Fruit fly (Drosophila melanogaster) whole organism, embryonic: ENCODE data around the gene CG14431.

Experiments used
- Awh ChIP-seq: fragments of 200-800 bp; sonication (Bioruptor generic); IDR thresholded peaks from 2 replicates; pipeline ENCODE4, ENCODE4 v1.3.6; 2022; ENCODE audit warnings: missing biosample characterization, missing genetic modification characterization
- CG10959 ChIP-seq: fragments of 200-800 bp; sonication (Bioruptor generic); IDR thresholded peaks from 2 replicates; pipeline ENCODE4 v1.3.6; 2022; ENCODE audit warnings: missing biosample characterization, missing genetic modification characterization
- CG11085 ChIP-seq: fragments of 200-800 bp; sonication (Bioruptor generic); IDR thresholded peaks from 2 replicates; pipeline ENCODE4 v1.3.6; 2022; ENCODE audit warnings: missing biosample characterization, missing genetic modification characterization
- CG11093 ChIP-seq: fragments of 200-800 bp; sonication (Bioruptor generic); IDR thresholded peaks from 3 replicates; pipeline ENCODE4 v1.3.6; 2022; ENCODE audit warnings: missing biosample characterization, missing genetic modification characterization
- CG11456 ChIP-seq: fragments of 200-800 bp; sonication (Bioruptor generic); IDR thresholded peaks from 3 replicates; pipeline ENCODE4 v1.3.6; 2022; ENCODE audit warnings: missing biosample characterization, missing genetic modification characterization
- CG13123 ChIP-seq: fragments of 200-800 bp; sonication (Bioruptor generic); optimal IDR thresholded peaks from 2 replicates; lab custom pipeline; 2016; ENCODE audit warnings: missing biosample characterization, missing genetic modification characterization
- CG13296 ChIP-seq: fragments of 200-800 bp; sonication (Bioruptor generic); optimal IDR thresholded peaks from 3 replicates; lab custom pipeline; 2018; ENCODE audit warnings: missing biosample characterization, mild to moderate bottlenecking, missing genetic modification characterization
- CG16779 ChIP-seq: fragments of 200-800 bp; sonication (Bioruptor generic); IDR thresholded peaks from 2 replicates; pipeline ENCODE4 v1.3.6; 2022; ENCODE audit warnings: missing biosample characterization, missing genetic modification characterization
- CG18011 ChIP-seq: fragments of 200-800 bp; sonication (Bioruptor generic); optimal IDR thresholded peaks from 2 replicates; lab custom pipeline; 2017; ENCODE audit warnings: missing biosample characterization, missing genetic modification characterization, mild to moderate bottlenecking, moderate library complexity, missing genotype
- CG31365 ChIP-seq: fragments of 200-800 bp; sonication (Bioruptor generic); optimal IDR thresholded peaks from 2 replicates; lab custom pipeline; 2018; ENCODE audit warnings: missing biosample characterization, mild to moderate bottlenecking, missing genetic modification characterization
- CG3163 ChIP-seq: fragments of 200-800 bp; sonication (Bioruptor generic); optimal IDR thresholded peaks from 3 replicates; lab custom pipeline; 2016; ENCODE audit warnings: missing biosample characterization, missing genetic modification characterization
- CG4424 ChIP-seq: fragments of 200-800 bp; sonication (Bioruptor generic); optimal IDR thresholded peaks from 3 replicates; lab custom pipeline; 2016; ENCODE audit warnings: missing biosample characterization, missing genetic modification characterization
- CG6175 ChIP-seq: fragments of 200-800 bp; sonication (Bioruptor generic); IDR thresholded peaks from 3 replicates; pipeline ENCODE4 v1.3.6; 2022; ENCODE audit warnings: missing biosample characterization, missing genetic modification characterization
- CG6791 ChIP-seq: fragments of 200-800 bp; sonication (Bioruptor generic); IDR thresholded peaks from 3 replicates; pipeline ENCODE4 v1.3.6; 2022; ENCODE audit warnings: missing biosample characterization, missing genetic modification characterization; ENCODE audit not compliant: partially characterized antibody
- CG8765 ChIP-seq: fragments of 200-800 bp; sonication (Bioruptor generic); IDR thresholded peaks from 2 replicates; pipeline ENCODE4 v1.3.6; 2022; ENCODE audit warnings: missing biosample characterization, missing genetic modification characterization
- CG9876 ChIP-seq: fragments of 200-800 bp; sonication (Bioruptor generic); optimal IDR thresholded peaks from 2 replicates; lab custom pipeline; 2016; ENCODE audit warnings: missing biosample characterization, missing genetic modification characterization
- CG9932 ChIP-seq: fragments of 200-800 bp; sonication (Bioruptor generic); IDR thresholded peaks from 2 replicates; pipeline ENCODE4 v1.3.6; 2022; ENCODE audit warnings: missing biosample characterization, missing genetic modification characterization
- CHES-1-like ChIP-seq: fragments of 200-800 bp; sonication (Bioruptor generic); optimal IDR thresholded peaks from 2 replicates; lab custom pipeline; 2016; ENCODE audit warnings: missing biosample characterization, missing genetic modification characterization
- D ChIP-seq, 2 experiments: fragments of 200-800 bp in 1 of 2; fragments of >200 bp in 1 of 2; sonication (Bioruptor generic) in 1 of 2; optimal IDR thresholded peaks; 2 replicates in 1 of 2; 3 replicates in 1 of 2; lab custom pipeline; 2017; ENCODE audit warnings: mild to moderate bottlenecking in 1 of 2, missing biosample characterization in 1 of 2, missing genetic modification characterization in 1 of 2, missing genetic modification reagents in 1 of 2
- Dip3 ChIP-seq: fragments of 200-800 bp; sonication (Bioruptor generic); optimal IDR thresholded peaks from 3 replicates; lab custom pipeline; 2016; ENCODE audit warnings: missing biosample characterization, missing genetic modification characterization
- ERR ChIP-seq: fragments of 200-800 bp; sonication (Bioruptor generic); optimal IDR thresholded peaks from 2 replicates; lab custom pipeline; 2016; ENCODE audit warnings: missing biosample characterization, missing genetic modification characterization
- HLHmδ ChIP-seq: fragments of 200-800 bp; sonication (Bioruptor generic); optimal IDR thresholded peaks from 2 replicates; lab custom pipeline; 2018; ENCODE audit warnings: missing biosample characterization, mild to moderate bottlenecking, missing genetic modification characterization, moderate library complexity
- Hmr ChIP-seq: fragments of 200-800 bp; sonication (Bioruptor generic); optimal IDR thresholded peaks from 3 replicates; lab custom pipeline; 2017; ENCODE audit warnings: mild to moderate bottlenecking, missing biosample characterization, missing genetic modification reagents, missing genetic modification characterization
- Hr39 ChIP-seq: fragments of >200 bp; optimal IDR thresholded peaks from 2 replicates; lab custom pipeline; 2017
- NC2β ChIP-seq: fragments of 200-800 bp; sonication (Bioruptor generic); optimal IDR thresholded peaks from 2 replicates; lab custom pipeline; 2016; ENCODE audit warnings: missing biosample characterization, missing genetic modification characterization
- Poxn ChIP-seq: fragments of 200-800 bp; sonication (Bioruptor generic); IDR thresholded peaks from 2 replicates; pipeline ENCODE4 v1.3.6; 2022; ENCODE audit warnings: missing biosample characterization, missing genetic modification characterization
- Sry-β ChIP-seq: fragments of 200-800 bp; sonication (Bioruptor generic); optimal IDR thresholded peaks from 2 replicates; lab custom pipeline; 2018; ENCODE audit warnings: missing biosample characterization, mild to moderate bottlenecking, missing genetic modification characterization, moderate library complexity
- Ssrp ChIP-seq: fragments of 200-800 bp; sonication (Bioruptor generic); optimal IDR thresholded peaks from 2 replicates; lab custom pipeline; 2018; ENCODE audit warnings: missing biosample characterization, mild to moderate bottlenecking, missing genetic modification characterization, moderate library complexity
- Trl ChIP-seq, 3 experiments: fragments of >200 bp in 2 of 3; fragments of 200-800 bp in 1 of 3; sonication (Bioruptor generic) in 1 of 3; optimal IDR thresholded peaks; 2 replicates in 1 of 3; 3 replicates in 2 of 3; lab custom pipeline; 2016 to 2017; ENCODE audit warnings: missing biosample characterization in 1 of 3, missing genetic modification characterization in 1 of 3
- YL-1 ChIP-seq: fragments of 200-800 bp; sonication (Bioruptor generic); optimal IDR thresholded peaks from 3 replicates; lab custom pipeline; 2017; ENCODE audit warnings: missing biosample characterization, mild to moderate bottlenecking, missing genetic modification characterization
- abd-A ChIP-seq: fragments of 200-800 bp; sonication (Bioruptor generic); optimal IDR thresholded peaks from 3 replicates; lab custom pipeline; 2019; ENCODE audit warnings: missing biosample characterization, mild to moderate bottlenecking, missing genetic modification characterization, moderate library complexity
- al ChIP-seq: fragments of 200-800 bp; sonication (Bioruptor generic); IDR thresholded peaks from 2 replicates; pipeline ENCODE4 v1.3.6; 2022; ENCODE audit warnings: missing biosample characterization, missing genetic modification characterization
- bbx ChIP-seq: fragments of 200-800 bp; sonication (Bioruptor generic); IDR thresholded peaks from 2 replicates; pipeline ENCODE4 v1.3.6; 2022; ENCODE audit warnings: missing biosample characterization, missing genetic modification characterization; ENCODE audit not compliant: partially characterized antibody
- bcd ChIP-seq: fragments of 200-800 bp; sonication (Bioruptor generic); optimal IDR thresholded peaks from 2 replicates; lab custom pipeline; 2017; ENCODE audit warnings: missing biosample characterization, mild to moderate bottlenecking, missing genetic modification characterization
- dati ChIP-seq: fragments of 200-800 bp; sonication (Bioruptor generic); IDR thresholded peaks from 2 replicates; pipeline ENCODE4 v1.3.6; 2022; ENCODE audit warnings: missing biosample characterization, missing genetic modification characterization
- dmrt99B ChIP-seq: fragments of 200-800 bp; sonication (Bioruptor generic); optimal IDR thresholded peaks from 2 replicates; lab custom pipeline; 2018; ENCODE audit warnings: missing biosample characterization, mild to moderate bottlenecking, missing genetic modification characterization, moderate library complexity
- hkb ChIP-seq, 2 experiments: fragments of 200-800 bp in 1 of 2; fragments of >200 bp in 1 of 2; sonication (Bioruptor generic) in 1 of 2; IDR thresholded peaks in 1 of 2; optimal IDR thresholded peaks in 1 of 2; 2 replicates each; pipeline versions ENCODE4 v1.3.6 to Lab custom; 2017 to 2022; ENCODE audit warnings: missing biosample characterization in 1 of 2, missing genetic modification characterization in 1 of 2
- hth ChIP-seq: fragments of >200 bp; optimal IDR thresholded peaks from 2 replicates; lab custom pipeline; 2017; ENCODE audit warnings: inconsistent platforms
- insv ChIP-seq, 2 experiments: fragments of 200-800 bp; sonication (Bioruptor generic); optimal IDR thresholded peaks; 3 replicates each; lab custom pipeline; 2016 to 2018; ENCODE audit warnings: missing biosample characterization in 2 of 2, missing genetic modification characterization in 2 of 2
- klu ChIP-seq: fragments of 200-800 bp; sonication (Bioruptor generic); IDR thresholded peaks from 2 replicates; pipeline ENCODE4 v1.3.6; 2022; ENCODE audit warnings: missing biosample characterization, missing genetic modification characterization
- kni ChIP-seq: fragments of 200-800 bp; sonication (Bioruptor generic); optimal IDR thresholded peaks from 3 replicates; lab custom pipeline; 2017; ENCODE audit warnings: mild to moderate bottlenecking, missing biosample characterization, missing genetic modification reagents, missing genetic modification characterization
- lola ChIP-seq, 3 experiments: fragments of >200 bp in 2 of 3; fragments of 200-800 bp in 1 of 3; sonication (Bioruptor generic) in 1 of 3; optimal IDR thresholded peaks; 2 replicates each; lab custom pipeline; 2017 to 2019; ENCODE audit warnings: missing biosample characterization in 3 of 3, missing genetic modification characterization in 3 of 3, mild to moderate bottlenecking in 1 of 3, moderate library complexity in 1 of 3
- maf-S ChIP-seq: fragments of 200-800 bp; sonication (Bioruptor generic); optimal IDR thresholded peaks from 2 replicates; lab custom pipeline; 2016; ENCODE audit warnings: missing biosample characterization, missing genetic modification characterization
- oc ChIP-seq: fragments of 200-800 bp; sonication (Bioruptor generic); optimal IDR thresholded peaks from 2 replicates; lab custom pipeline; 2018; ENCODE audit warnings: missing biosample characterization, mild to moderate bottlenecking, missing genetic modification characterization, moderate library complexity
- otp ChIP-seq: fragments of 200-800 bp; sonication (Bioruptor generic); IDR thresholded peaks from 3 replicates; pipeline ENCODE4, ENCODE4 v1.3.6; 2022; ENCODE audit warnings: missing biosample characterization, missing genetic modification characterization
- phol ChIP-seq: fragments of 200-800 bp; sonication (Bioruptor generic); optimal IDR thresholded peaks from 3 replicates; lab custom pipeline; 2018; ENCODE audit warnings: missing biosample characterization, mild to moderate bottlenecking, missing genetic modification characterization, moderate library complexity
- rib ChIP-seq: fragments of 200-800 bp; sonication (Bioruptor generic); IDR thresholded peaks from 2 replicates; pipeline ENCODE4 v1.3.6; 2022; ENCODE audit warnings: missing biosample characterization, missing genetic modification characterization
- sob ChIP-seq: fragments of 200-800 bp; sonication (Bioruptor generic); IDR thresholded peaks from 2 replicates; pipeline ENCODE4 v1.3.6; 2022; ENCODE audit warnings: missing biosample characterization, missing genetic modification characterization
- tio ChIP-seq: fragments of 200-800 bp; sonication (Bioruptor generic); optimal IDR thresholded peaks from 2 replicates; lab custom pipeline; 2017; ENCODE audit warnings: missing biosample characterization, missing genetic modification characterization, inconsistent platforms
- trh ChIP-seq: fragments of 200-800 bp; sonication (Bioruptor generic); optimal IDR thresholded peaks from 2 replicates; lab custom pipeline; 2016; ENCODE audit warnings: missing biosample characterization, missing genetic modification characterization

The CG14431 gene

DNA sequence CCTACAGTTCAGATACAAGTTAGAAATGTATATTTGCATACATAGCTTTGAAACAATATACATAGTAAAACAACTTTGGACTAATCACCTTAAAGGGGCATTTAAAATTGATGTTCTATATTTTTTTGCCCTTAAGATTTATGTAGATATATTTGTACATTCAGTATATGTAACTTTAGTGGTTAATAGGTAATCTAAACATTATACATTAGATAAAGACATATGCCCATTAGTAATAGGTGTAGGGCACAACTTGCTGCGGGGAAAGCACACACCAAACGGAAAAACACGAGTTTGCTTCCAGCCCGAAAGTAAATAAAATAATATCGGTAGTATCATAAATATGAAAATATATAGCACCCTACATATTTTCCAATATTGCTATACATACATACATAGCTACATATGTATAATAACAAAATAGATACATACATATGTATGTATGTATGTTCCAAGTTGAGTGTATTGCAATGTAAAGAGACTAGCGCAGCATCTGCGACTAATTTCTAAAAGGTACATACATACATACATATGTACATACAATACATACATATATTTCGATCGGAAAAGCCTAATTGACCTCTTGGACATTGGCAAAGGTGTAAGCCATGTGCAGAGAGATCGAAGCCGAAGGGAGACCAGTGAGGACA is 44.7 kb upstream of the CG14431 start, which contains the start of gene CG43736 (continued):
- TF ChIP-seq oc (tag; lab: Kevin White, UChicago) (peak; percentile 94), CG4424 (GFP tag; lab: Kevin White, UChicago) (peak; percentile 96), otp (GFP tag; lab: Robert Waterston, UW) (peak; percentile 82), CG11456 (GFP tag; lab: Robert Waterston, UW) (peak; percentile 85), phol (tag; lab: Kevin White, UChicago) (peak; percentile 98), CG13296 (GFP tag; lab: Kevin White, UChicago) (peak; percentile 97), abd-A (tag; lab: Kevin White, UChicago) (peak; percentile 27), D (optimal IDR thresholded peaks at IDR 0.05; lab: Kevin White, UChicago) (no peak), D (GFP tag; optimal IDR thresholded peaks at IDR 0.05; lab: Kevin White, UChicago) (peak; percentile 96), bbx (GFP tag; lab: Robert Waterston, UW) (no peak), rib (peak; percentile 70; the same call in 1 of the 2 replicates), CG16779 (GFP tag; lab: Robert Waterston, UW) (no peak), CG11093 (GFP tag; lab: Robert Waterston, UW) (peak; percentile 86), CG18011 (GFP tag; lab: Kevin White, UChicago) (peak; percentile 70), klu (GFP tag; lab: Robert Waterston, UW) (peak; percentile 85), Dip3 (GFP tag; lab: Kevin White, UChicago) (peak; percentile 91), dmrt99B (tag; lab: Kevin White, UChicago) (peak; percentile 98), Ssrp (tag; lab: Kevin White, UChicago) (peak; percentile 96), CG13123 (GFP tag; lab: Kevin White, UChicago) (peak; percentile 83), bcd (GFP tag; lab: Kevin White, UChicago) (peak; percentile 95), tio (GFP tag; lab: Kevin White, UChicago) (peak; percentile 93), Poxn (GFP tag; lab: Robert Waterston, UW) (peak; percentile 75), ERR (GFP tag; lab: Kevin White, UChicago) (peak; percentile 75), CG10959 (GFP tag; lab: Robert Waterston, UW) (peak; percentile 50; the same call in 1 of the 2 replicates), YL-1 (peak; percentile 86), Hr39 (lab: Kevin White, UChicago) (no peak), Awh (peak; percentile 84; the same call in 1 of the 2 replicates), CG3163 (GFP tag; lab: Kevin White, UChicago) (peak; percentile 61), CG31365 (tag; lab: Kevin White, UChicago) (peak; percentile 84), maf-S (peak; percentile 94), insv (GFP tag; optimal IDR thresholded peaks at IDR 0.05; lab: Kevin White, UChicago) (peak in 1 of 2 experiments; percentile 67), hth (no peak), CHES-1-like (GFP tag; lab: Kevin White, UChicago) (peak; percentile 88), CG9932 (GFP tag; lab: Robert Waterston, UW) (peak; percentile 83), Trl (optimal IDR thresholded peaks at IDR 0.05; lab: Kevin White, UChicago) (no peak), Trl (GFP tag; optimal IDR thresholded peaks at IDR 0.05; lab: Kevin White, UChicago) (peak; percentile 92), CG8765 (GFP tag; lab: Robert Waterston, UW) (peak; percentile 41; the same call in 1 of the 2 replicates), kni (GFP tag; lab: Kevin White, UChicago) (peak; percentile 71), CG6791 (no peak), trh (GFP tag; lab: Kevin White, UChicago) (peak; percentile 86)

DNA sequence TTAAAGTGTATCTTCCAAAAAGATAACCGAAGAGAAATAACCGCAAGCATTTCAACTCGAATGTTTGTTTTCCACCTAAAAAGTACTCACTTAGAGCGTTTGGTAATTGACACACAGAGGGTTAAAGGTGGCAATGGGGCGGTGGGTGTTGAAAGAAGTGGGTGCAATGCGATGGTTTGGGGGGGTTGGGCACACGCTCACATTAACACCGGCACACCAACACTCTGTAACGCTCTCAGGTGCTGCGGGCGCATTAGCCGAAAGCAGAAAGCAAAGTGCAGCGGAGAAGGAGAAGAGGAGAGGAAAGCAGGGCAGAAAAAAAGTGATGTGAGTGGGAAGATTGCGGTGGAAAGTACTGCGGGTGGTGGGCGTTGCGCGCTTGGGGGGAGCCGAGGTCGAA is 43.0 kb upstream of the CG14431 start:
- no peak for TF ChIP-seq CG11085
- no peak for TF ChIP-seq dati
- TF ChIP-seq HLHmδ, result no peak
- TF ChIP-seq CG6175 (GFP tag; lab: Robert Waterston, UW), result no peak
- no peak for TF ChIP-seq al (GFP tag; lab: Robert Waterston, UW)
- TF ChIP-seq hkb (optimal IDR thresholded peaks at IDR 0.05; lab: Kevin White, UChicago), result no peak
- TF ChIP-seq hkb (GFP tag; IDR thresholded peaks at IDR 0.05; lab: Robert Waterston, UW), result no peak
- no peak for TF ChIP-seq NC2β (GFP tag; lab: Kevin White, UChicago)
- no peak for TF ChIP-seq sob (GFP tag; lab: Robert Waterston, UW)
- TF ChIP-seq dmrt99B (tag; lab: Kevin White, UChicago), result no peak
- TF ChIP-seq Hmr (GFP tag; lab: Kevin White, UChicago), result no peak
- no peak for TF ChIP-seq CG9876 (GFP tag; lab: Kevin White, UChicago)
- no peak for TF ChIP-seq lola (GFP tag; optimal IDR thresholded peaks at IDR 0.05; lab: Kevin White, UChicago)
- TF ChIP-seq Sry-β, result no peak
